Worm (Caenorhabditis elegans): ENCODE results near the gene lips-6.

DNA sequence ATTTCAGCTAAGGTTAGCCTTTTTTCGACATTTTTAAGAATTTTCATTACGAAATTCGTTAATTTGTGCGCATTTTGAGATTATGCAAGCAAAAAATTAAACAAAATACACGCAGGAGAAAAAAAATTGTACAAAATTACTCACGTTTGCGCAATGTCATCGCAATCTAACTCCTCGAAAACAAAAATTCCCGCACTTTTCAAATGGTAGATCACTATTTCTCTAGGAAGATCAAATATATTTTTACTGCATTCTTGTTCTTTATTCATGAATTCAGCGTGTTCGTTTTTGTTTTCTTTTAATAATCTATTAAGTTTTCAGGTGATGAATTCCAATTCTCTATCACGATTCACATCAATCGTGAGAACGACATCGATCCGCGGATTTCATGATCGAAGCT is 15.5 kb upstream of the lips-6 start, which contains the start of the genes T12G3.6 and mrpl-51:
- TF ChIP-seq ama-1 (optimal IDR thresholded peaks at IDR 0.05) (no peak), flt-1 (GFP tag; IDR thresholded peaks at IDR 0.05) (no peak), pes-1 (GFP tag; IDR thresholded peaks at IDR 0.05) (no peak), sea-1 (GFP tag; conservative IDR thresholded peaks at IDR 0.05) (no peak), hnd-1 (tag; optimal IDR thresholded peaks at IDR 0.05) (no peak)
